Worm (Caenorhabditis elegans): ENCODE measurements around the gene ndx-6.

Gene ndx-6

DNA sequence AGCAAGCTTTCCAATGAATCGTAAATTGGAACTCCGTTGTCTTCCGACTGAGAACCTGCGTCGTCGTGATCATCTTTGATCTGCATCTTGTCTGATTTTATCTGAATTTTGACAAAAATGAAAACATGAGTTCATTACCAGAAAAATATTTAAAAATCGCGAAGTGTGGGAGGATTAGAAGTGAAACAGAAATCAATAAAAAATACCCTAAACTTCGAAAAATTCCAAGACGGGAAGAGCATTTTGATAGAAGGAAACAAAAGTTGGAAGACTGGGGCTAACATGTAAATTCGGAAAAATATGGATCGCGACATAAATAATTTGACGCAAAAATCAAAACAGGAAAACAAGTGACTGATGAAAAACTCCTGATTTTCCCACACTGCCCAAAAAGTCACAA lies 36.0 kb upstream of the ndx-6 start, which contains the start of gene F07F6.8:
Gene F07F6.8, minus strand, starts transcription at position 101 of the 400 bp plus-strand sequence.
- TF ChIP-seq hmg-4 (GFP tag; optimal IDR thresholded peaks at IDR 0.05): no peak
- no peak for TF ChIP-seq tra-4 (tag; optimal IDR thresholded peaks at IDR 0.05)
- no peak for TF ChIP-seq F13C5.2 (tag; optimal IDR thresholded peaks at IDR 0.05)

DNA sequence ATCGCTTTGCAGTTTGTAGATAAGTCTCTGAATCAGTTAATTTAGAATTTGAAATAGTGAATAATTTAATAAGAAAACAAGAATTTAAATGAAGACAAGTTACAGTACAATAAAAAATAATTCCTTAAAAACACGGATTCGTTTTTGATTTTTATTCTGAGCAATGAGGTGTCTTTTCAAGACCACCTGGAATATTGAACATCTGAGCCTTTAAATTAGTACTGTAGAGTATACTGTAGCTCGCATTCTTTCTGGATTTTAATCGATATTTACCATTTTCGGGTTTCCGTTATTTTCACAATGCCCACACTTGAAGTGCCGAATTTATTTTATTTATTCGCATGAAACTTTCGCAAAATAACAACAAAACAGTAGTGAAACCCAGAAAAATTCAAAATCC lies 34.2 kb upstream of the ndx-6 start, which contains the start of gene F07F6.7:
Gene F07F6.7, minus strand, starts transcription at position 27 of the 400 bp plus-strand sequence.
- no peak for TF ChIP-seq tbx-11 (GFP tag; IDR thresholded peaks at IDR 0.05)
- TF ChIP-seq hmbx-1 (tag; optimal IDR thresholded peaks at IDR 0.05): no peak
- TF ChIP-seq sea-1 (GFP tag; conservative IDR thresholded peaks at IDR 0.05): no peak
- TF ChIP-seq F13C5.2 (tag; optimal IDR thresholded peaks at IDR 0.05): no peak
- no peak for TF ChIP-seq pes-1 (GFP tag; IDR thresholded peaks at IDR 0.05)
- TF ChIP-seq aly-1 (tag; optimal IDR thresholded peaks at IDR 0.05): no peak
- TF ChIP-seq scrt-1 (GFP tag; IDR thresholded peaks at IDR 0.05): no peak
- TF ChIP-seq ama-1 (optimal IDR thresholded peaks at IDR 0.05): no peak
- TF ChIP-seq ets-7 (tag; optimal IDR thresholded peaks at IDR 0.05): no peak
- TF ChIP-seq hnd-1 (tag; optimal IDR thresholded peaks at IDR 0.05): no peak
- TF ChIP-seq hmg-4 (GFP tag; optimal IDR thresholded peaks at IDR 0.05): no peak
- no peak for TF ChIP-seq B0310.2 (tag; optimal IDR thresholded peaks at IDR 0.05)
- TF ChIP-seq flt-1 (GFP tag; IDR thresholded peaks at IDR 0.05): no peak
- TF ChIP-seq ceh-36 (tag; optimal IDR thresholded peaks at IDR 0.05): no peak
- no peak for TF ChIP-seq tbx-37 (GFP tag; conservative IDR thresholded peaks at IDR 0.05)
- TF ChIP-seq ceh-13 (GFP tag; optimal IDR thresholded peaks at IDR 0.05): no peak
- no peak for TF ChIP-seq tra-4 (tag; optimal IDR thresholded peaks at IDR 0.05)

DNA sequence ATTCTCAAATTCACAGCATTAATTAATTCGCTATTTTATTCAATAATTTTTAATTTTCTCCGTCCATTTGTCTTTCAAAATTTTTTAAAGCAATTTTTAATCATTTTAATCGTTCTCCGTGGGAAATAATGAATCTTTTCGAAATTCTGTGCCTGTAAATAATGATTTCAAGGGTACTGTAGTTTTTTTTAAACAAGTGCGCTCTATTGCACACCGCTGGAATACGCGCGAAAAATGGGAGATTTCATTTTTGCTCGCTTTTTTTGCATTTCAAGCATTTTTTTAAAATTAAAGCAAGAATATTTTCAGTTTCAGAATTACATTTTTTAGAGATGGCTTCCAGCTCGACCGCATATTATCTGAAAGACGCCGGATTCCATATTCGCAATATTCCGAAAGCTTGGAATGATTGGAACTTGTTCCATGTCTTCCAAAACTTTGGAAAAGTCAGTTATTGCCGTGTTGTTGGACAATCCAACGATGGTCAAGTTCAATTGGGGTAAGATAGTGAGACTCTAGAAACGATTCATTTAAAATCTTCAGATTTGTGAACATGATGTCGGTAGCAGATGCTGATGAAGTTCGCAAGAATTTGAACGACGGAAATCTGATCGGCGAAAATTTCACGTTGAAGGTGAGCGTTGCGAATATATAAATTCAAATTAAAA lies 31.4 kb upstream of the ndx-6 start, which contains the start of gene tofu-6:
Gene tofu-6, plus strand, starts transcription at position 302 of the 668 bp plus-strand sequence.
- TF ChIP-seq aly-1 (tag; optimal IDR thresholded peaks at IDR 0.05) (peak; percentile 19), ama-1 (optimal IDR thresholded peaks at IDR 0.05) (peak; percentile 92), B0310.2 (tag; optimal IDR thresholded peaks at IDR 0.05) (no peak), hnd-1 (tag; optimal IDR thresholded peaks at IDR 0.05) (no peak), sea-1 (GFP tag; conservative IDR thresholded peaks at IDR 0.05) (no peak), F13C5.2 (tag; optimal IDR thresholded peaks at IDR 0.05) (no peak), scrt-1 (GFP tag; IDR thresholded peaks at IDR 0.05) (no peak)

DNA sequence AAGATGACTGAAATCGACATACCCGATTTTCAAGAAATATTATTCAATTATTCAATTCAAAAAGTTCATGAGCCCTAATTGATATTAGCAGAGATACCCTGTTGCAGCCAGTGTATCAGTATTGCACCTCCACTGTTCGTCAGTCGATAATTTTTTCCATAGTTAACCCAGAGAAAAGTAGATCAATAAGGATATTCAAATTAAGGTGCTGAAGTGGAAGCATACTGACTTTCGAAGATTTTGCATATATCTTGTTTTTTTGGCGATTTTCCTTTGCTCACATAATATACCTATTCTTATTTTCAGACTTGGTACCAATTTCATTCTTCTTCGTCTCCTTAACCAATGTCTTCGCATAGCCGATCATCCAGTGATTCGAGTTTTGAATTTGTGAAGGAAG lies 29.2 kb upstream of the ndx-6 start, which contains the start of gene EEED8.15:
Gene EEED8.15, plus strand, starts transcription at position 301 of the 400 bp plus-strand sequence.
- TF ChIP-seq hmbx-1 (tag; optimal IDR thresholded peaks at IDR 0.05) (no peak), ceh-13 (GFP tag; optimal IDR thresholded peaks at IDR 0.05) (no peak), B0310.2 (tag; optimal IDR thresholded peaks at IDR 0.05) (no peak), ceh-36 (tag; optimal IDR thresholded peaks at IDR 0.05) (no peak), aly-1 (tag; optimal IDR thresholded peaks at IDR 0.05) (no peak), tbx-11 (GFP tag; IDR thresholded peaks at IDR 0.05) (no peak), hmg-4 (GFP tag; optimal IDR thresholded peaks at IDR 0.05) (no peak), ets-7 (tag; optimal IDR thresholded peaks at IDR 0.05) (no peak), hnd-1 (tag; optimal IDR thresholded peaks at IDR 0.05) (no peak), tra-4 (tag; optimal IDR thresholded peaks at IDR 0.05) (no peak), pes-1 (GFP tag; IDR thresholded peaks at IDR 0.05) (no peak), ama-1 (optimal IDR thresholded peaks at IDR 0.05) (no peak), sea-1 (GFP tag; conservative IDR thresholded peaks at IDR 0.05) (no peak), tbx-37 (GFP tag; conservative IDR thresholded peaks at IDR 0.05) (no peak), scrt-1 (GFP tag; IDR thresholded peaks at IDR 0.05) (no peak)

DNA sequence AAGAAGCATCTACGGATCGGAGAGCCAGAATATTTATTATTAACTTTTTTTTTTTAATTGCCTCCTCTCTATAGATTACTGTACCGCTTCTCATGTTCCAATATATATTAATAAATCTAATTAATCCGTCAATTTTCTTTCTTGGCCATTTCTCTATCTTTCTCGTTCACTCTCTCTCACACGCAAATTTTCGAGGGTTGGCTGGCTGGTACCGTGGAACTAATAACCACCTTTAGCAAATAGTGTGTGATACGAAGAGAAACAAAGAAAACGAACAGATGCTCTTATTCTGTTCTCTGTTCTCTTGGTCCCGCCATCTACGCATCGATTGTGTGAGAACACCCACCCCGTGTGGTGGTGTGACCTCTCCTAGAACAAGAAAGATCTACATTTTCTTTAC lies 28.6 kb upstream of the ndx-6 start:
- TF ChIP-seq aly-1 (tag; optimal IDR thresholded peaks at IDR 0.05): no peak
- no peak for TF ChIP-seq scrt-1 (GFP tag; IDR thresholded peaks at IDR 0.05)
- TF ChIP-seq tbx-11 (GFP tag; IDR thresholded peaks at IDR 0.05): no peak
- no peak for TF ChIP-seq tbx-37 (GFP tag; conservative IDR thresholded peaks at IDR 0.05)
- TF ChIP-seq flt-1 (GFP tag; IDR thresholded peaks at IDR 0.05): peak; percentile 3; the same call in 1 of the 2 replicates
- TF ChIP-seq B0310.2 (tag; optimal IDR thresholded peaks at IDR 0.05): no peak
- TF ChIP-seq sea-1 (GFP tag; conservative IDR thresholded peaks at IDR 0.05): 0 out of 2 replicates have a peak, but pooled peaks have one; percentile 10

DNA sequence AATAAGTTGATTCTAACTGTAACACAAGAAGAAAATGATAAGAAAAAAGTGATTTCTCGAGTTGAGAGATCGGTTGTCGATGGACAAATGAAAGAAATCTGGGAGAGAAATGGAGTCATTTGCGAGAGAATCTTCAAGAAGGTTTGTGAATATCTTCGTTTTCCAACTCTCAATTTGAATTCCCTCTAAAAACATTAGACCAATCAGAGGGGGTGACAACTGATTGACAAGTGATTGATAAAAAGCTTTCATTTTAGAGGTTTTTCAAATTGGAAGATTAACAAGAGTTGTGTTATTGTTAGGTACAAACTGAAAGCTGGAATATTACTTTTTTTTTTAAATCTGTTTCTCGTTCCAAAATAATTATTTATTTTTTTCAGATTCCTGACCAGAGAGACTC lies 28.2 kb upstream of the ndx-6 start:
- TF ChIP-seq sea-1 (GFP tag; conservative IDR thresholded peaks at IDR 0.05) (no peak), hmbx-1 (tag; optimal IDR thresholded peaks at IDR 0.05) (no peak), ceh-13 (GFP tag; optimal IDR thresholded peaks at IDR 0.05) (no peak), tbx-11 (GFP tag; IDR thresholded peaks at IDR 0.05) (no peak), hmg-4 (GFP tag; optimal IDR thresholded peaks at IDR 0.05) (no peak), tbx-37 (GFP tag; conservative IDR thresholded peaks at IDR 0.05) (no peak), aly-1 (tag; optimal IDR thresholded peaks at IDR 0.05) (no peak), pes-1 (GFP tag; IDR thresholded peaks at IDR 0.05) (no peak), flt-1 (GFP tag; IDR thresholded peaks at IDR 0.05) (no peak), ama-1 (optimal IDR thresholded peaks at IDR 0.05) (no peak), hnd-1 (tag; optimal IDR thresholded peaks at IDR 0.05) (no peak), F13C5.2 (tag; optimal IDR thresholded peaks at IDR 0.05) (no peak), tra-4 (tag; optimal IDR thresholded peaks at IDR 0.05) (no peak), scrt-1 (GFP tag; IDR thresholded peaks at IDR 0.05) (no peak), ceh-36 (tag; optimal IDR thresholded peaks at IDR 0.05) (no peak), ets-7 (tag; optimal IDR thresholded peaks at IDR 0.05) (no peak), B0310.2 (tag; optimal IDR thresholded peaks at IDR 0.05) (no peak)

DNA sequence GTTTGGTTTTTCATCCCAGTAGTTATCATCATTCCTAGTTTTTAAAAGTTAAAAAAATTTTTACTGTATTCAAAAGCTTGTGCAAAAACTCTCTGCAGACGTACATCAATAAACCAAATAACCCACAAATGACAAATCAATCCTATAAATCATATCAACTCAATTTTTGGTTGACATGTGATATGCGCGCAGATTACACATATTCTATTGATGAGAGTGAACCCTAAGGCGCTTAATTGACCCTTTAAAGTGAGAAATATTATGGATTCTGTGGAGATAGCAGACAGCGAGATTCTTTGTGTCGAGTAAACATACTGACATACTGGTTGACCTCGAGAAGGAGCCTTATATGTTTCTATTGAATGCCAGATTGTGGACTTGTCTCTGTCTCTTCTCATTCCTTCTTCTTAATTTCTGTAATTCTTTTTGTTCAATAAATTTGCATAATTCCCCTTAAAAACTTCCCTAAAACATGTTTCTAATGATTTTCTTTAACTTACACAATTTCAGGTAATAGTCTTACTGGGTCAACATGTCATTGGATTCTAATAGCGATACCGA lies 26.6 kb upstream of the ndx-6 start, which contains the start of gene EEED8.2:
Gene EEED8.2, plus strand, starts transcription at position 511 of the 561 bp plus-strand sequence.
- TF ChIP-seq ceh-13 (GFP tag; optimal IDR thresholded peaks at IDR 0.05): no peak
- TF ChIP-seq F13C5.2 (tag; optimal IDR thresholded peaks at IDR 0.05): no peak
- TF ChIP-seq tbx-37 (GFP tag; conservative IDR thresholded peaks at IDR 0.05): no peak
- TF ChIP-seq scrt-1 (GFP tag; IDR thresholded peaks at IDR 0.05): no peak
- no peak for TF ChIP-seq ceh-36 (tag; optimal IDR thresholded peaks at IDR 0.05)
- TF ChIP-seq tra-4 (tag; optimal IDR thresholded peaks at IDR 0.05): no peak
- no peak for TF ChIP-seq ets-7 (tag; optimal IDR thresholded peaks at IDR 0.05)
